Worm (Caenorhabditis elegans) whole organism, L1 larva: ENCODE measurements around the gene F11G11.15.

Source experiments
- C16A3.4 ChIP-seq: fragments of 150-350 bp; optimal IDR thresholded peaks from 2 replicates; lab custom pipeline; 2014; ENCODE audit warnings: missing biosample characterization, missing genetic modification characterization
- F16B12.6 ChIP-seq: fragments of 150-350 bp; optimal IDR thresholded peaks from 2 replicates; lab custom pipeline; 2014; ENCODE audit warnings: missing biosample characterization, missing genetic modification characterization
- Y116A8C.19 ChIP-seq: sonication (generic microtip); optimal IDR thresholded peaks from 2 replicates; lab custom pipeline; 2016; ENCODE audit warnings: missing compliant biosample characterization, missing genetic modification characterization, borderline replicate concordance
- aha-1 ChIP-seq: fragments of 150-350 bp; optimal IDR thresholded peaks from 2 replicates; lab custom pipeline; 2014; ENCODE audit warnings: missing biosample characterization, missing genetic modification characterization
- alr-1 ChIP-seq: fragments of 200-800 bp; sonication (Bioruptor generic); optimal IDR thresholded peaks from 2 replicates; lab custom pipeline; 2018; ENCODE audit warnings: borderline replicate concordance, mild to moderate bottlenecking, missing genetic modification characterization, missing compliant biosample characterization
- aly-2 ChIP-seq: fragments of 150-350 bp; optimal IDR thresholded peaks from 2 replicates; lab custom pipeline; 2014; ENCODE audit warnings: missing biosample characterization, missing genetic modification characterization
- blmp-1 ChIP-seq: fragments of 150-350 bp; optimal IDR thresholded peaks from 2 replicates; lab custom pipeline; 2014; ENCODE audit warnings: missing biosample characterization, missing genetic modification characterization
- ceh-8 ChIP-seq: fragments of 200-800 bp; sonication (Bioruptor generic); optimal IDR thresholded peaks from 2 replicates; lab custom pipeline; 2018; ENCODE audit warnings: mild to moderate bottlenecking, missing genetic modification characterization, moderate library complexity, missing compliant biosample characterization
- ceh-90 ChIP-seq: sonication (generic microtip); optimal IDR thresholded peaks from 2 replicates; lab custom pipeline; 2016; ENCODE audit warnings: missing genetic modification characterization, missing compliant biosample characterization
- ces-1 ChIP-seq: fragments of 150-350 bp; optimal IDR thresholded peaks from 2 replicates; lab custom pipeline; 2014; ENCODE audit warnings: missing biosample characterization, missing genetic modification reagents, missing genetic modification characterization
- dpl-1 ChIP-seq, 3 experiments: fragments of 150-350 bp in 2 of 3; sonication (generic microtip) in 1 of 3; optimal IDR thresholded peaks; 2 replicates each; lab custom pipeline; 2014 to 2017; ENCODE audit warnings: missing biosample characterization in 3 of 3, missing genetic modification characterization in 3 of 3, missing genetic modification reagents in 3 of 3
- efl-1 ChIP-seq, 4 experiments: fragments of 150-350 bp; optimal IDR thresholded peaks in 3 of 4; peaks in 1 of 4; 1 replicate in 1 of 4; 2 replicates in 3 of 4; lab custom pipeline; 2014; ENCODE audit warnings: missing biosample characterization in 2 of 4, missing genetic modification characterization in 2 of 4, missing genetic modification reagents in 2 of 4
- efl-3 ChIP-seq: fragments of 200-800 bp; sonication (Bioruptor generic); optimal IDR thresholded peaks from 2 replicates; lab custom pipeline; 2018; ENCODE audit warnings: mild to moderate bottlenecking, missing genetic modification characterization, missing compliant biosample characterization
- egl-13 ChIP-seq: sonication (generic microtip); optimal IDR thresholded peaks from 2 replicates; lab custom pipeline; 2016; ENCODE audit warnings: missing genotype, missing genetic modification reagents, missing genetic modification characterization, missing compliant biosample characterization
- egl-27 ChIP-seq, 2 experiments: fragments of 150-350 bp in 1 of 2; sonication (generic microtip); optimal IDR thresholded peaks; 3 replicates each; lab custom pipeline; 2017 to 2018; ENCODE audit warnings: missing biosample characterization in 2 of 2, missing genetic modification characterization in 2 of 2, missing genetic modification reagents in 2 of 2
- elt-2 ChIP-seq: sonication (generic microtip); optimal IDR thresholded peaks from 2 replicates; lab custom pipeline; 2016; ENCODE audit warnings: missing genetic modification characterization, mild to moderate bottlenecking, inconsistent platforms, missing compliant biosample characterization, missing genetic modification reagents
- elt-3 ChIP-seq, 6 experiments: fragments of 150-350 bp in 1 of 6; sonication (generic microtip); optimal IDR thresholded peaks; 2 replicates each; lab custom pipeline; 2017 to 2018; ENCODE audit warnings: missing biosample characterization in 6 of 6, missing genetic modification characterization in 6 of 6, inconsistent platforms in 1 of 6
- hlh-17 ChIP-seq: fragments of 200-800 bp; sonication (Bioruptor generic); optimal IDR thresholded peaks from 2 replicates; lab custom pipeline; 2018; ENCODE audit warnings: missing genetic modification characterization, mild to moderate bottlenecking, missing compliant biosample characterization, moderate library complexity, borderline replicate concordance
- hpl-2 ChIP-seq: fragments of 150-350 bp; optimal IDR thresholded peaks from 2 replicates; lab custom pipeline; 2014; ENCODE audit warnings: missing biosample characterization, missing genetic modification reagents, missing genetic modification characterization
- isw-1 ChIP-seq: fragments of 200-800 bp; sonication (Bioruptor generic); IDR thresholded peaks from 2 replicates; pipeline ENCODE4 v1.3.6; 2022; ENCODE audit warnings: missing genetic modification characterization, missing compliant biosample characterization
- lin-14 ChIP-seq: fragments of 200-800 bp; sonication (Bioruptor generic); optimal IDR thresholded peaks from 2 replicates; lab custom pipeline; 2018; ENCODE audit warnings: mild to moderate bottlenecking, missing genetic modification characterization, moderate library complexity, missing compliant biosample characterization
- lin-35 ChIP-seq, 2 experiments: fragments of 150-350 bp; optimal IDR thresholded peaks; 2 replicates each; lab custom pipeline; 2014; ENCODE audit warnings: missing biosample characterization in 2 of 2, missing genetic modification characterization in 2 of 2, missing genetic modification reagents in 2 of 2
- lir-3 ChIP-seq: sonication (generic microtip); optimal IDR thresholded peaks from 2 replicates; lab custom pipeline; 2016; ENCODE audit warnings: mild to moderate bottlenecking, missing genetic modification characterization, moderate library complexity, missing compliant biosample characterization; ENCODE audit not compliant: poor library complexity
- mef-2 ChIP-seq: fragments of 150-350 bp; optimal IDR thresholded peaks from 2 replicates; lab custom pipeline; 2014; ENCODE audit warnings: missing biosample characterization, missing genetic modification characterization
- nhr-12 ChIP-seq: sonication (generic microtip); optimal IDR thresholded peaks from 2 replicates; lab custom pipeline; 2017; ENCODE audit warnings: missing biosample characterization, missing genetic modification characterization
- nhr-19 ChIP-seq: fragments of 200-800 bp; sonication (Bioruptor generic); conservative IDR thresholded peaks from 2 replicates; pipeline ENCODE4 v1.3.6; 2022; ENCODE audit warnings: missing genetic modification characterization, missing compliant biosample characterization
- nhr-20 ChIP-seq: sonication (generic microtip); optimal IDR thresholded peaks from 2 replicates; lab custom pipeline; 2016; ENCODE audit warnings: mild to moderate bottlenecking, missing genetic modification characterization, missing compliant biosample characterization
- nhr-28 ChIP-seq: fragments of 150-350 bp; optimal IDR thresholded peaks from 2 replicates; lab custom pipeline; 2014; ENCODE audit warnings: missing biosample characterization, missing genetic modification characterization
- nhr-47 ChIP-seq: sonication (generic microtip); optimal IDR thresholded peaks from 2 replicates; lab custom pipeline; 2016; ENCODE audit warnings: mild to moderate bottlenecking, missing genetic modification characterization, moderate library complexity, missing compliant biosample characterization
- nhr-76 ChIP-seq: sonication (generic microtip); optimal IDR thresholded peaks from 2 replicates; lab custom pipeline; 2017; ENCODE audit warnings: missing biosample characterization, missing genetic modification characterization
- nhr-84 ChIP-seq: sonication (generic microtip); optimal IDR thresholded peaks from 2 replicates; lab custom pipeline; 2017; ENCODE audit warnings: missing biosample characterization, missing genetic modification characterization
- pag-3 ChIP-seq: sonication (generic microtip); optimal IDR thresholded peaks from 2 replicates; lab custom pipeline; 2017; ENCODE audit warnings: missing genetic modification characterization, mild to moderate bottlenecking, missing compliant biosample characterization, antibody characterized with exemption, borderline replicate concordance; ENCODE audit not compliant: insufficient read depth
- pqm-1 ChIP-seq: sonication (generic microtip); optimal IDR thresholded peaks from 3 replicates; lab custom pipeline; 2017; ENCODE audit warnings: missing biosample characterization, missing genetic modification characterization
- skn-1 ChIP-seq: fragments of 150-350 bp; optimal IDR thresholded peaks from 2 replicates; lab custom pipeline; 2014; ENCODE audit warnings: missing biosample characterization, missing genetic modification characterization
- sptf-1 ChIP-seq: fragments of 150-350 bp; optimal IDR thresholded peaks from 2 replicates; lab custom pipeline; 2014; ENCODE audit warnings: missing biosample characterization, missing genetic modification characterization
- tbx-2 ChIP-seq: sonication (generic microtip); optimal IDR thresholded peaks from 2 replicates; lab custom pipeline; 2016; ENCODE audit warnings: missing genetic modification characterization, missing compliant biosample characterization
- tlp-1 ChIP-seq: fragments of 150-350 bp; optimal IDR thresholded peaks from 2 replicates; lab custom pipeline; 2014; ENCODE audit warnings: missing biosample characterization, missing genetic modification characterization
- xbp-1 ChIP-seq: sonication (generic microtip); optimal IDR thresholded peaks from 2 replicates; lab custom pipeline; 2016; ENCODE audit warnings: missing genetic modification characterization, missing compliant biosample characterization
- ztf-4 ChIP-seq: fragments of 150-350 bp; optimal IDR thresholded peaks from 2 replicates; lab custom pipeline; 2014; ENCODE audit warnings: missing biosample characterization, missing genetic modification characterization

Gene F11G11.15

DNA sequence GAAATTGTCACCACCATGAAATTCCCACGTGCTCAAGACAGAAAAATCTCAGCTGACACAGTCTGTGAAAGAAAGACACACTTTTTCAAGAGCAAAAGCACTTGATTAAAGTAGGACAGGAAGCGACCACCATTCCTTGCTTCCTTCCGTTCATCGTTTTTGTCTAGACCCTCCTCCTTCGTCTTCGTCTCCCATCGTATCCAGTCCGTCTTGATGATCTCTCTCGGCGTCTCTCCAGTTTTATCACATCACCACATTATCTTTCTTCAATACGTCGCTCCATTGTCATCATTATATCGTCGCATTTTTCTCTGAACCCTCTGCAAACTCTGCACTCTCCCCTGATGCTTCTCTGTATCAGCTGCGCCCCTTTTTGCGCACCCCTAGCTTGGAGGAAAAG, 33.5 kb downstream of the F11G11.15 start (continued):
- TF ChIP-seq lin-35 (GFP tag; optimal IDR thresholded peaks at IDR 0.05; lab: Kevin White, UChicago), result no peak
- TF ChIP-seq lir-3 (tag; lab: Kevin White, UChicago), result no peak
- no peak for TF ChIP-seq nhr-20 (tag; lab: Kevin White, UChicago)
- TF ChIP-seq skn-1 (tag; lab: Kevin White, UChicago), result peak; percentile 97
- no peak for TF ChIP-seq alr-1
- TF ChIP-seq pag-3 (tag; lab: Kevin White, UChicago), result no peak
- TF ChIP-seq Y116A8C.19 (tag; lab: Kevin White, UChicago), result no peak
- peak; percentile 27 for TF ChIP-seq tbx-2 (tag; lab: Kevin White, UChicago)
- TF ChIP-seq pqm-1 (tag; lab: Kevin White, UChicago), result no peak
- TF ChIP-seq lin-14, result peak; percentile 77
- TF ChIP-seq sptf-1, result no peak
- no peak for TF ChIP-seq egl-13 (tag; lab: Kevin White, UChicago)
- TF ChIP-seq nhr-84 (tag; lab: Kevin White, UChicago), result no peak
- no peak for TF ChIP-seq efl-3 (GFP tag; lab: Kevin White, UChicago)
- TF ChIP-seq elt-3 (tag; optimal IDR thresholded peaks at IDR 0.05; lab: Kevin White, UChicago), result peak in 1 of 6 experiments; percentile 7
- TF ChIP-seq nhr-76 (tag; lab: Kevin White, UChicago), result no peak
- no peak for TF ChIP-seq hlh-17 (GFP tag; lab: Kevin White, UChicago)
- no peak for TF ChIP-seq ztf-4 (tag; lab: Kevin White, UChicago)
- TF ChIP-seq xbp-1 (tag; lab: Kevin White, UChicago), result no peak
- TF ChIP-seq nhr-28 (tag; lab: Kevin White, UChicago), result no peak
- TF ChIP-seq aha-1 (tag; lab: Kevin White, UChicago), result no peak
- no peak for TF ChIP-seq ceh-8 (GFP tag; lab: Kevin White, UChicago)
- peak; percentile 28 for TF ChIP-seq nhr-47 (tag; lab: Kevin White, UChicago)
- TF ChIP-seq hpl-2 (GFP tag; lab: Kevin White, UChicago), result no peak
- TF ChIP-seq blmp-1 (tag; lab: Kevin White, UChicago), result peak; percentile 9
- TF ChIP-seq nhr-12 (tag; lab: Kevin White, UChicago), result no peak
- no peak for TF ChIP-seq C16A3.4
- no peak for TF ChIP-seq nhr-19 (GFP tag; lab: Robert Waterston, UW)
- no peak for TF ChIP-seq aly-2 (tag; lab: Kevin White, UChicago)
- TF ChIP-seq dpl-1 (GFP tag; optimal IDR thresholded peaks at IDR 0.05; lab: Kevin White, UChicago), result peak in 1 of 3 experiments; percentile 2

DNA sequence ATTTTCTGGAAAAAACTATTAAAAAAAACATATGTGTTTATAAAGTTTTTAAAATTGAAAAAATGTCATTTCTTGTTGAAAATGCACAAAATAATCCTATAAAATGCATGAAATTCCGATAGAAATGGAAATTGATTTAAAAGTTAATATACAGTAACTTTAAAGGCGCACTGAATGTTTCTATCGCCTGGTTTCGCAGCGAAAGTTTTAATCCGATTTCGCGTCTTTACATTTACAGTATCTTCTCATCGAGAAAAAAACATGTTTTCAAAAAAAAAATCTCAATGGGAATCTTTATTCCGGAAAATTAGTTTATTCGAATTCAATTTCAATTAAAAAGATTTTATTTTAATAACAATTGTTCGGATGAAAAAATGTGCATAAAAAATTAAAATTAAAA, 39.6 kb downstream of the F11G11.15 start, which contains the start of gene R05F9.11:
R05F9.11 (minus strand) TSS at position 5 of the 400 bp plus-strand sequence.
- TF ChIP-seq nhr-76 (tag; lab: Kevin White, UChicago) (no peak), egl-27 (tag; optimal IDR thresholded peaks at IDR 0.05; lab: Kevin White, UChicago) (no peak), tlp-1 (tag; lab: Kevin White, UChicago) (no peak), F16B12.6 (no peak), efl-1 (optimal IDR thresholded peaks at IDR 0.05; lab: Kevin White, UChicago) (no peak), efl-1 (GFP tag; optimal IDR thresholded peaks at IDR 0.05 in 1 of 2; lab: Kevin White, UChicago) (no peak), Y116A8C.19 (tag; lab: Kevin White, UChicago) (no peak), elt-2 (no peak), nhr-84 (tag; lab: Kevin White, UChicago) (no peak), ceh-90 (tag; lab: Kevin White, UChicago) (no peak), nhr-12 (tag; lab: Kevin White, UChicago) (no peak), xbp-1 (tag; lab: Kevin White, UChicago) (no peak), ces-1 (GFP tag; lab: Kevin White, UChicago) (no peak), isw-1 (no peak), mef-2 (tag; lab: Kevin White, UChicago) (no peak)
- TF ChIP-seq, all 84 proteins: peak for 0
